Worm (Caenorhabditis elegans) whole organism, young adult: ENCODE measurements around the gene D1025.10.

Experiments used
- B0019.2 ChIP-seq: fragments of 200-800 bp; sonication (Bioruptor generic); conservative IDR thresholded peaks from 2 replicates; pipeline ENCODE4 v1.3.6; 2022; ENCODE audit warnings: missing genetic modification reagents, missing genetic modification characterization, missing compliant biosample characterization
- C06A6.2 ChIP-seq: fragments of 200-800 bp; sonication (Bioruptor generic); conservative IDR thresholded peaks from 2 replicates; pipeline ENCODE4 v1.3.6; 2022; ENCODE audit warnings: missing genetic modification characterization, missing compliant biosample characterization
- C17E4.6 ChIP-seq: fragments of 200-800 bp; sonication (Bioruptor generic); IDR thresholded peaks from 2 replicates; pipeline ENCODE4 v1.3.6; 2022; ENCODE audit warnings: missing genetic modification reagents, missing genetic modification characterization, missing compliant biosample characterization
- F37B4.10 ChIP-seq: fragments of 200-800 bp; sonication (Bioruptor generic); IDR thresholded peaks from 2 replicates; pipeline ENCODE4 v1.3.6; 2022; ENCODE audit warnings: missing genetic modification characterization, missing compliant biosample characterization
- F52B5.7 ChIP-seq: sonication (generic microtip); optimal IDR thresholded peaks from 2 replicates; lab custom pipeline; 2016; ENCODE audit warnings: mild to moderate bottlenecking, missing genetic modification characterization, missing compliant biosample characterization
- F57A8.1 ChIP-seq: fragments of 200-800 bp; sonication (Bioruptor generic); optimal IDR thresholded peaks from 2 replicates; lab custom pipeline; 2018; ENCODE audit warnings: mild to moderate bottlenecking, missing genetic modification characterization, moderate library complexity, missing compliant biosample characterization
- F57C9.4 ChIP-seq: sonication (generic microtip); optimal IDR thresholded peaks from 2 replicates; lab custom pipeline; 2017; ENCODE audit warnings: mild to moderate bottlenecking, missing genetic modification characterization, missing compliant biosample characterization
- T26A5.8 ChIP-seq: sonication (generic microtip); optimal IDR thresholded peaks from 2 replicates; lab custom pipeline; 2016; ENCODE audit warnings: missing genetic modification characterization, missing compliant biosample characterization
- Y53F4B.3 ChIP-seq: fragments of 200-800 bp; sonication (Bioruptor generic); IDR thresholded peaks from 2 replicates; pipeline ENCODE4 v1.3.6; 2022; ENCODE audit warnings: missing genetic modification reagents, missing genetic modification characterization, missing compliant biosample characterization
- Y95B8A.8 ChIP-seq: fragments of 200-800 bp; sonication (Bioruptor generic); IDR thresholded peaks from 2 replicates; pipeline ENCODE4 v1.3.6; 2022; ENCODE audit warnings: missing genetic modification reagents, missing genetic modification characterization, missing compliant biosample characterization
- ZK185.1 ChIP-seq: sonication (generic microtip); optimal IDR thresholded peaks from 2 replicates; lab custom pipeline; 2016; ENCODE audit warnings: mild to moderate bottlenecking, missing genetic modification characterization, missing compliant biosample characterization; ENCODE audit not compliant: poor library complexity, severe bottlenecking
- attf-6 ChIP-seq: fragments of 200-800 bp; sonication (Bioruptor generic); IDR thresholded peaks from 2 replicates; pipeline ENCODE4 v1.3.6; 2022; ENCODE audit warnings: missing genetic modification reagents, missing genetic modification characterization, missing compliant biosample characterization
- ceh-100 ChIP-seq: fragments of 200-800 bp; sonication (Bioruptor generic); IDR thresholded peaks from 2 replicates; pipeline ENCODE4 v1.3.6; 2022; ENCODE audit warnings: missing genetic modification reagents, missing genetic modification characterization, missing compliant biosample characterization
- ceh-27 ChIP-seq: fragments of 200-800 bp; sonication (Bioruptor generic); optimal IDR thresholded peaks from 2 replicates; lab custom pipeline; 2018; ENCODE audit warnings: mild to moderate bottlenecking, missing genetic modification characterization, moderate library complexity, missing compliant biosample characterization
- ceh-40 ChIP-seq: fragments of 200-800 bp; sonication (Bioruptor generic); IDR thresholded peaks from 2 replicates; pipeline ENCODE4 v1.3.6; 2022; ENCODE audit warnings: missing genetic modification characterization, missing compliant biosample characterization
- ceh-58 ChIP-seq: fragments of 200-800 bp; sonication (Bioruptor generic); IDR thresholded peaks from 2 replicates; pipeline ENCODE4 v1.3.6; 2022; ENCODE audit warnings: missing genetic modification characterization, missing compliant biosample characterization
- die-1 ChIP-seq: sonication (generic microtip); optimal IDR thresholded peaks from 2 replicates; lab custom pipeline; 2016; ENCODE audit warnings: missing genotype, mild to moderate bottlenecking, missing genetic modification characterization, missing compliant biosample characterization
- egl-44 ChIP-seq: fragments of 200-800 bp; sonication (Bioruptor generic); IDR thresholded peaks from 2 replicates; pipeline ENCODE4 v1.3.6; 2022; ENCODE audit warnings: missing genetic modification reagents, missing genetic modification characterization, missing compliant biosample characterization
- ets-4 ChIP-seq: fragments of 200-800 bp; sonication (Bioruptor generic); optimal IDR thresholded peaks from 2 replicates; lab custom pipeline; 2018; ENCODE audit warnings: mild to moderate bottlenecking, missing genetic modification characterization, missing compliant biosample characterization
- him-1 ChIP-seq: sonication (generic microtip); optimal IDR thresholded peaks from 2 replicates; lab custom pipeline; 2016; ENCODE audit warnings: missing genotype, missing genetic modification reagents, missing genetic modification characterization, missing compliant biosample characterization
- hsf-1 ChIP-seq: fragments of 200-800 bp; sonication (Bioruptor generic); IDR thresholded peaks from 2 replicates; pipeline ENCODE4 v1.3.6; 2022; ENCODE audit warnings: missing genetic modification reagents, missing genetic modification characterization, missing compliant biosample characterization
- lag-1 ChIP-seq: fragments of 200-800 bp; sonication (Bioruptor generic); IDR thresholded peaks from 2 replicates; pipeline ENCODE4 v1.3.6; 2022; ENCODE audit warnings: missing genetic modification reagents, missing genetic modification characterization, missing compliant biosample characterization
- lin-26 ChIP-seq: fragments of 200-800 bp; sonication (Bioruptor generic); IDR thresholded peaks from 2 replicates; pipeline ENCODE4 v1.3.6; 2022; ENCODE audit warnings: missing genetic modification reagents, missing genetic modification characterization, missing compliant biosample characterization
- lin-40 ChIP-seq: sonication (generic microtip); optimal IDR thresholded peaks from 2 replicates; lab custom pipeline; 2016; ENCODE audit warnings: missing genetic modification characterization, mild to moderate bottlenecking, missing compliant biosample characterization, missing genotype, missing genetic modification reagents
- lin-54 ChIP-seq: fragments of 200-800 bp; sonication (Bioruptor generic); optimal IDR thresholded peaks from 2 replicates; lab custom pipeline; 2018; ENCODE audit warnings: mild to moderate bottlenecking, missing genetic modification characterization, missing compliant biosample characterization
- madf-10 ChIP-seq: sonication (generic microtip); optimal IDR thresholded peaks from 2 replicates; lab custom pipeline; 2016; ENCODE audit warnings: mild to moderate bottlenecking, missing genetic modification characterization, missing compliant biosample characterization
- madf-3 ChIP-seq: fragments of 200-800 bp; sonication (Bioruptor generic); IDR thresholded peaks from 2 replicates; pipeline ENCODE4 v1.3.6; 2022; ENCODE audit warnings: missing genetic modification reagents, missing genetic modification characterization, missing compliant biosample characterization
- madf-8 ChIP-seq: fragments of 200-800 bp; sonication (Bioruptor generic); conservative IDR thresholded peaks from 2 replicates; pipeline ENCODE4 v1.3.6; 2022; ENCODE audit warnings: missing genetic modification reagents, missing genetic modification characterization, missing compliant biosample characterization
- mcd-1 ChIP-seq: fragments of 200-800 bp; sonication (Bioruptor generic); IDR thresholded peaks from 2 replicates; pipeline ENCODE4 v1.3.6; 2022; ENCODE audit warnings: missing genetic modification reagents, missing genetic modification characterization, missing compliant biosample characterization
- mel-28 ChIP-seq: sonication (generic microtip); optimal IDR thresholded peaks from 2 replicates; lab custom pipeline; 2016; ENCODE audit warnings: borderline replicate concordance, mild to moderate bottlenecking, missing genetic modification characterization, missing compliant biosample characterization
- mxl-1 ChIP-seq: sonication (generic microtip); optimal IDR thresholded peaks from 2 replicates; lab custom pipeline; 2016; ENCODE audit warnings: missing genetic modification characterization, missing compliant biosample characterization
- nfyb-1 ChIP-seq: fragments of 200-800 bp; sonication (Bioruptor generic); IDR thresholded peaks from 2 replicates; pipeline ENCODE4 v1.3.6; 2022; ENCODE audit warnings: missing genetic modification reagents, missing genetic modification characterization, missing compliant biosample characterization
- nhr-80 ChIP-seq: sonication (generic microtip); optimal IDR thresholded peaks from 2 replicates; lab custom pipeline; 2016; ENCODE audit warnings: missing genetic modification characterization, missing compliant biosample characterization
- pha-4 ChIP-seq: fragments of 150-350 bp; sonication (generic microtip); optimal IDR thresholded peaks from 2 replicates; lab custom pipeline; 2014; ENCODE audit warnings: missing biosample characterization, missing genetic modification reagents, missing genetic modification characterization
- sdz-38 ChIP-seq: sonication (generic microtip); optimal IDR thresholded peaks from 2 replicates; lab custom pipeline; 2016; ENCODE audit warnings: missing genotype, missing genetic modification characterization, missing compliant biosample characterization
- snpc-1.3 ChIP-seq: sonication (generic microtip); optimal IDR thresholded peaks from 2 replicates; lab custom pipeline; 2017; ENCODE audit warnings: missing genetic modification characterization, mild to moderate bottlenecking, missing compliant biosample characterization, antibody characterized with exemption, moderate library complexity, missing genotype, missing genetic modification reagents; ENCODE audit not compliant: insufficient read depth
- snpc-3.4 ChIP-seq: sonication (generic microtip); optimal IDR thresholded peaks from 2 replicates; lab custom pipeline; 2017; ENCODE audit warnings: missing genetic modification characterization, mild to moderate bottlenecking, missing compliant biosample characterization, antibody characterized with exemption, moderate library complexity, missing genotype, missing genetic modification reagents
- snpc-4 ChIP-seq, 5 experiments: fragments of 150-350 bp in 1 of 5; sonication (generic microtip) in 4 of 5; optimal IDR thresholded peaks; 2 replicates each; lab custom pipeline; 2014 to 2018; ENCODE audit warnings: missing genetic modification characterization in 5 of 5, missing biosample characterization in 3 of 5, antibody characterized with exemption in 2 of 5, mild to moderate bottlenecking in 2 of 5, missing compliant biosample characterization in 2 of 5, missing genotype in 2 of 5, moderate library complexity in 2 of 5, missing genetic modification reagents in 1 of 5
- tbx-9 ChIP-seq: sonication (generic microtip); optimal IDR thresholded peaks from 2 replicates; lab custom pipeline; 2016; ENCODE audit warnings: borderline replicate concordance, missing genetic modification characterization, inconsistent platforms, missing compliant biosample characterization
- ztf-26 ChIP-seq: sonication (generic microtip); optimal IDR thresholded peaks from 2 replicates; lab custom pipeline; 2017; ENCODE audit warnings: missing genetic modification characterization, missing compliant biosample characterization
- ztf-28 ChIP-seq: fragments of 200-800 bp; sonication (Bioruptor generic); IDR thresholded peaks from 2 replicates; pipeline ENCODE4 v1.3.6; 2022; ENCODE audit warnings: missing genetic modification reagents, missing genetic modification characterization, missing compliant biosample characterization
- ztf-3 ChIP-seq: fragments of 200-800 bp; sonication (Bioruptor generic); optimal IDR thresholded peaks from 2 replicates; lab custom pipeline; 2018; ENCODE audit warnings: mild to moderate bottlenecking, missing genetic modification characterization, missing compliant biosample characterization

D1025.10 gene

ce11 chrX:14525325-14526305, 9.0 kb downstream of the D1025.10 start (continued):
- TF ChIP-seq ztf-26 (peak; percentile 100), snpc-4 (GFP tag; optimal IDR thresholded peaks at IDR 0.05; lab: Kevin White, UChicago) (peak; percentile 67), snpc-4 (tag; optimal IDR thresholded peaks at IDR 0.05; lab: Kevin White, UChicago) (peak; percentile 43 to 93 (median 89)), F57C9.4 (tag; lab: Kevin White, UChicago) (peak; percentile 81), F57A8.1 (GFP tag; lab: Kevin White, UChicago) (peak; percentile 95), hsf-1 (GFP tag; lab: Robert Waterston, UW) (no peak), sdz-38 (tag; lab: Kevin White, UChicago) (no peak), snpc-3.4 (tag; lab: Kevin White, UChicago) (no peak), madf-3 (GFP tag; lab: Robert Waterston, UW) (peak; percentile 88), C17E4.6 (peak; percentile 96), ceh-40 (GFP tag; lab: Robert Waterston, UW) (no peak), tbx-9 (tag; lab: Kevin White, UChicago) (no peak), him-1 (tag; lab: Kevin White, UChicago) (no peak), pha-4 (peak; percentile 40), attf-6 (peak; percentile 61; the same call in 1 of the 2 replicates), mel-28 (tag; lab: Kevin White, UChicago) (peak; percentile 75), lin-40 (peak; percentile 100), nhr-80 (peak; percentile 95), lag-1 (GFP tag; lab: Robert Waterston, UW) (peak; percentile 92), T26A5.8 (tag; lab: Kevin White, UChicago) (peak; percentile 27), ztf-3 (GFP tag; lab: Kevin White, UChicago) (peak; percentile 95), nfyb-1 (peak; percentile 99), mcd-1 (GFP tag; lab: Robert Waterston, UW) (peak; percentile 92), snpc-1.3 (tag; lab: Kevin White, UChicago) (peak; percentile 56), ets-4 (GFP tag; lab: Kevin White, UChicago) (peak; percentile 93), Y53F4B.3 (no peak), Y95B8A.8 (GFP tag; lab: Robert Waterston, UW) (0 out of 2 replicates have a peak, but pooled peaks have one; percentile 64), egl-44 (GFP tag; lab: Robert Waterston, UW) (peak; percentile 95), ZK185.1 (tag; lab: Kevin White, UChicago) (peak; percentile 98), F52B5.7 (peak; percentile 90), C06A6.2 (GFP tag; lab: Robert Waterston, UW) (peak; percentile 98), ztf-28 (no peak), ceh-58 (GFP tag; lab: Robert Waterston, UW) (no peak), F37B4.10 (peak; percentile 97), ceh-27 (GFP tag; lab: Kevin White, UChicago) (peak; percentile 99), die-1 (tag; lab: Kevin White, UChicago) (peak; percentile 59)

ce11 chrX:14527559-14527958, 10.9 kb downstream of the D1025.10 start, which contains the start of gene nspc-18:
TSS of gene nspc-18 (minus strand) at chrX:14527659.
- TF ChIP-seq ztf-26 (no peak), ceh-40 (GFP tag; lab: Robert Waterston, UW) (no peak), die-1 (tag; lab: Kevin White, UChicago) (no peak), lin-26 (GFP tag; lab: Robert Waterston, UW) (no peak), ceh-100 (GFP tag; lab: Robert Waterston, UW) (no peak), C06A6.2 (GFP tag; lab: Robert Waterston, UW) (no peak), madf-8 (GFP tag; lab: Robert Waterston, UW) (no peak), madf-10 (tag; lab: Kevin White, UChicago) (no peak), B0019.2 (no peak), lin-54 (GFP tag; lab: Kevin White, UChicago) (no peak), mxl-1 (no peak)
